Worm (Caenorhabditis elegans): ENCODE results near the gene nlt-1.

DNA sequence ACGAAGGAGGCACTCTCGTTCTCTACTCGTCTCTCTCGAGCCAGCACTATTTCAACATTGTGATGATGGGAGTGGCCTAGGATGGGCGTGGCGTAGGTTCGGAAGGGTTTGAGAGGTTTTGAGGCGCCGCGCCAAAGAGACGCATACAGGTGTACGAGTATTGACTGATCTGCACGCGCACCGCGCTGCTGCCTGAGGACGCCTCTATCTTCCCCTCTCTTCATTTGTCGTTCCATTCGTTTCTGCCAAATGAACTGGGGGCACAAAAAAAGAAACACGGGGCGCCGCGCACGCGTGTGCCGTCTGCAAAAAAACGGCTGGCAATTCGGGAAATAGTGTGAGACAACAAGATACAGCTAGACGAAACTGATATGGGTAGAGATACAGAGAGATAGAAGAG is 15.1 kb upstream of the nlt-1 start, which contains the start of gene lec-2:
- TF ChIP-seq blmp-1 (tag; optimal IDR thresholded peaks at IDR 0.05; ENCODE audit: insufficient read depth) (no peak), elt-3 (tag; optimal IDR thresholded peaks at IDR 0.05) (no peak), lsy-2 (tag; optimal IDR thresholded peaks at IDR 0.05) (no peak)
